Worm (Caenorhabditis elegans) whole organism, L4 larva: ENCODE measurements around the gene C36A4.4.
"Not testable (repeated sequence)": the region's sequence is repeated elsewhere in the genome, so short reads cannot be mapped to it uniquely, and the experiment has no call there.

Source experiments
- arid-1 ChIP-seq: fragments of 200-800 bp; sonication (Bioruptor generic); conservative IDR thresholded peaks from 2 replicates; pipeline ENCODE4 v1.3.6; 2022; ENCODE audit warnings: missing genetic modification reagents, missing genetic modification characterization, missing compliant biosample characterization
- fkh-10 ChIP-seq: fragments of 150-350 bp; optimal IDR thresholded peaks from 2 replicates; lab custom pipeline; 2014; ENCODE audit warnings: missing biosample characterization, missing genetic modification reagents, missing genetic modification characterization
- pqm-1 ChIP-seq: sonication (generic microtip); optimal IDR thresholded peaks from 2 replicates; lab custom pipeline; 2017; ENCODE audit warnings: missing biosample characterization, missing genetic modification characterization
- saeg-2 ChIP-seq: fragments of 200-800 bp; sonication (Bioruptor generic); IDR thresholded peaks from 2 replicates; pipeline ENCODE4 v1.3.6; 2022; ENCODE audit warnings: missing genetic modification reagents, missing genetic modification characterization, missing compliant biosample characterization

ce11 chrIII:3840279-3840678 lies 3.1 kb downstream of the C36A4.4 start, which contains the start of gene C36A4.11:
- not testable (repeated sequence) for TF ChIP-seq fkh-10 (GFP tag; lab: Kevin White, UChicago); saeg-2 (GFP tag; lab: Robert Waterston, UW); arid-1 (GFP tag; lab: Robert Waterston, UW); pqm-1
